1 fruit fly cellular context compared by ENCODE assay signal in the genomic region with DNA sequence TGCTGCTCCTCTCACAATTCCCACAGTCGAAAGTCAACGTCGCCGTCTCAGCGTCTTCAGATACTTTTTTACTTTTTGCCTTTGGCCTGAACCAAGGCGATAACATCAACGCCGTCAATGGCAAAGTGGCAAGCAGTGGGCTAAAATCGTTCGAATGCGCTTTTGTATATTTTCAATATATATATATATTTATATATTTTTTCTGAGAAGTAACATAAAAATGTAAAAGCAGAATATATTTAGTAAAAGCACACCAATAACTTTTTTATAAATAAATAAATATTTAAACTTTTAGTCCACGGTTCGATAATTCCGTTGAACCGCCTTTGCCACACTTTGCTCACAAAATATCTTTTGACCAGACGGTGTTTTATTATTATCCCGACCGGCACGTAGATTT.
TF ChIP-seq lines count a peak whose summit lies in the region.

No protein-coding gene starts in this region.

TF ChIP-seq in whole organism, embryonic, 481 proteins besides CTCF, POLR2A, EP300 and RAD21 (continued from another document):
- TF ChIP-seq CG12391 (tag; optimal IDR thresholded peaks at IDR 0.05; lab: Kevin White, UChicago), result no peak
- TF ChIP-seq CG6683 (GFP tag; optimal IDR thresholded peaks at IDR 0.05; lab: Kevin White, UChicago), result no peak
- TF ChIP-seq CG1024 (GFP tag; IDR thresholded peaks at IDR 0.05; lab: Robert Waterston, UW), result no peak
- TF ChIP-seq Sox102F (GFP tag; optimal IDR thresholded peaks at IDR 0.05; lab: Kevin White, UChicago), result peak; percentile 8
- TF ChIP-seq Ssrp (tag; optimal IDR thresholded peaks at IDR 0.05; lab: Kevin White, UChicago), result no peak
- no peak for TF ChIP-seq CG42726 (GFP tag; IDR thresholded peaks at IDR 0.05; lab: Robert Waterston, UW; ENCODE audit: partially characterized antibody)
- TF ChIP-seq Hsf (GFP tag; optimal IDR thresholded peaks at IDR 0.05; lab: Kevin White, UChicago), result no peak
- no peak for TF ChIP-seq CG11085 (GFP tag; IDR thresholded peaks at IDR 0.05; lab: Robert Waterston, UW)
- TF ChIP-seq lola (GFP tag; optimal IDR thresholded peaks at IDR 0.05; lab: Kevin White, UChicago), result no peak
- no peak for TF ChIP-seq tap (tag; optimal IDR thresholded peaks at IDR 0.05; lab: Kevin White, UChicago)
- no peak for TF ChIP-seq twi (tag; optimal IDR thresholded peaks at IDR 0.05; lab: Kevin White, UChicago)
- no peak for TF ChIP-seq bab2 (GFP tag; optimal IDR thresholded peaks at IDR 0.05; lab: Kevin White, UChicago)
- peak in 1 of 2 experiments; percentile 11 for TF ChIP-seq Hr51 (GFP tag; optimal IDR thresholded peaks at IDR 0.05; lab: Kevin White, UChicago)
- TF ChIP-seq CG15601 (tag; optimal IDR thresholded peaks at IDR 0.05; lab: Kevin White, UChicago), result no peak
- TF ChIP-seq phol (tag; optimal IDR thresholded peaks at IDR 0.05; lab: Kevin White, UChicago), result no peak
- TF ChIP-seq CG31441 (GFP tag; IDR thresholded peaks at IDR 0.05; lab: Robert Waterston, UW), result 0 out of 2 replicates have a peak, but pooled peaks have one; percentile 23
- no peak for TF ChIP-seq ab (GFP tag; optimal IDR thresholded peaks at IDR 0.05; lab: Kevin White, UChicago)
- TF ChIP-seq Mad (GFP tag; optimal IDR thresholded peaks at IDR 0.05; lab: Kevin White, UChicago), result no peak
- no peak for TF ChIP-seq cwo (GFP tag; optimal IDR thresholded peaks at IDR 0.05; lab: Kevin White, UChicago)
- TF ChIP-seq Taf1 (GFP tag; IDR thresholded peaks at IDR 0.05; lab: Robert Waterston, UW), result no peak
- TF ChIP-seq CG4854 (GFP tag; optimal IDR thresholded peaks at IDR 0.05; lab: Kevin White, UChicago), result no peak
- TF ChIP-seq NK7.1 (GFP tag; optimal IDR thresholded peaks at IDR 0.05; lab: Kevin White, UChicago), result no peak
- TF ChIP-seq CG31224 (GFP tag; IDR thresholded peaks at IDR 0.05; lab: Robert Waterston, UW), result no peak
- no peak for TF ChIP-seq Hmr (GFP tag; optimal IDR thresholded peaks at IDR 0.05; lab: Kevin White, UChicago)
- no peak for TF ChIP-seq CG33213 (GFP tag; optimal IDR thresholded peaks at IDR 0.05; lab: Kevin White, UChicago)
- TF ChIP-seq jumu (GFP tag; optimal IDR thresholded peaks at IDR 0.05; lab: Kevin White, UChicago), result no peak
- TF ChIP-seq Med (GFP tag; lab: Kevin White, UChicago), result peak; percentile 5
- no peak for TF ChIP-seq Poxn (GFP tag; IDR thresholded peaks at IDR 0.05; lab: Robert Waterston, UW)
- no peak for TF ChIP-seq PHDP (tag; optimal IDR thresholded peaks at IDR 0.05; lab: Kevin White, UChicago)
- TF ChIP-seq gcm (GFP tag; optimal IDR thresholded peaks at IDR 0.05; lab: Kevin White, UChicago), result no peak
- no peak for TF ChIP-seq CG14860 (GFP tag; IDR thresholded peaks at IDR 0.05; lab: Robert Waterston, UW; ENCODE audit: partially characterized antibody)
- no peak for TF ChIP-seq sisA (GFP tag; IDR thresholded peaks at IDR 0.05; lab: Robert Waterston, UW)
- TF ChIP-seq ato (GFP tag; IDR thresholded peaks at IDR 0.05; lab: Robert Waterston, UW; ENCODE audit: partially characterized antibody), result no peak
- no peak for TF ChIP-seq chm (GFP tag; IDR thresholded peaks at IDR 0.05; lab: Robert Waterston, UW)
- no peak for TF ChIP-seq CG32772 (GFP tag; IDR thresholded peaks at IDR 0.05; lab: Robert Waterston, UW)
- TF ChIP-seq gcm2 (GFP tag; optimal IDR thresholded peaks at IDR 0.05; lab: Kevin White, UChicago), result no peak
- no peak for TF ChIP-seq wor (GFP tag; IDR thresholded peaks at IDR 0.05; lab: Robert Waterston, UW)
- no peak for TF ChIP-seq Lhr (GFP tag; optimal IDR thresholded peaks at IDR 0.05; lab: Kevin White, UChicago)
- no peak for TF ChIP-seq Dfd (GFP tag; optimal IDR thresholded peaks at IDR 0.05; lab: Kevin White, UChicago)
- TF ChIP-seq CG8359 (GFP tag; optimal IDR thresholded peaks at IDR 0.05; lab: Kevin White, UChicago; ENCODE audit: borderline replicate concordance), result no peak
- no peak for TF ChIP-seq ranshi (GFP tag; IDR thresholded peaks at IDR 0.05; lab: Robert Waterston, UW)
- TF ChIP-seq Sox100B (GFP tag; optimal IDR thresholded peaks at IDR 0.05; lab: Kevin White, UChicago), result no peak
- TF ChIP-seq Pdp1 (GFP tag; optimal IDR thresholded peaks at IDR 0.05; lab: Kevin White, UChicago), result no peak
- TF ChIP-seq CG7928 (GFP tag; optimal IDR thresholded peaks at IDR 0.05; lab: Kevin White, UChicago), result no peak
- TF ChIP-seq CG2712 (tag; optimal IDR thresholded peaks at IDR 0.05; lab: Kevin White, UChicago), result peak; percentile 13
- no peak for TF ChIP-seq nerfin-2 (GFP tag; IDR thresholded peaks at IDR 0.05; lab: Robert Waterston, UW; ENCODE audit: partially characterized antibody)
- no peak for TF ChIP-seq CG1792 (GFP tag; optimal IDR thresholded peaks at IDR 0.05; lab: Kevin White, UChicago)
- TF ChIP-seq zfh2 (GFP tag; optimal IDR thresholded peaks at IDR 0.05; lab: Kevin White, UChicago), result no peak
- TF ChIP-seq CG7786 (GFP tag; optimal IDR thresholded peaks at IDR 0.05; lab: Kevin White, UChicago), result no peak
- TF ChIP-seq NC2α (GFP tag; optimal IDR thresholded peaks at IDR 0.05; lab: Kevin White, UChicago), result no peak
- TF ChIP-seq HmgZ (tag; optimal IDR thresholded peaks at IDR 0.05; lab: Kevin White, UChicago), result no peak
- no peak for TF ChIP-seq NC2β (GFP tag; optimal IDR thresholded peaks at IDR 0.05; lab: Kevin White, UChicago)
- TF ChIP-seq CG13424 (tag; optimal IDR thresholded peaks at IDR 0.05; lab: Kevin White, UChicago), result no peak
- TF ChIP-seq fd3F (GFP tag; optimal IDR thresholded peaks at IDR 0.05; lab: Kevin White, UChicago), result no peak
- TF ChIP-seq CG12071 (GFP tag; optimal IDR thresholded peaks at IDR 0.05; lab: Kevin White, UChicago), result no peak
- TF ChIP-seq CG18262 (tag; optimal IDR thresholded peaks at IDR 0.05; lab: Kevin White, UChicago), result no peak
- no peak for TF ChIP-seq CG6813 (GFP tag; optimal IDR thresholded peaks at IDR 0.05; lab: Kevin White, UChicago)
- no peak for TF ChIP-seq CG10565 (GFP tag; optimal IDR thresholded peaks at IDR 0.05; lab: Kevin White, UChicago)
- no peak for TF ChIP-seq Usf (GFP tag; optimal IDR thresholded peaks at IDR 0.05; lab: Kevin White, UChicago)
- peak; percentile 54; the same call in 1 of the 2 replicates for TF ChIP-seq Xrp1 (GFP tag; IDR thresholded peaks at IDR 0.05; lab: Robert Waterston, UW)
- no peak for TF ChIP-seq CrebB (tag; optimal IDR thresholded peaks at IDR 0.05; lab: Kevin White, UChicago)
- no peak for TF ChIP-seq Gug (GFP tag; IDR thresholded peaks at IDR 0.05; lab: Robert Waterston, UW)
- no peak for TF ChIP-seq bcd (GFP tag; optimal IDR thresholded peaks at IDR 0.05; lab: Kevin White, UChicago)
- TF ChIP-seq CG17612 (GFP tag; IDR thresholded peaks at IDR 0.05; lab: Robert Waterston, UW), result no peak
- TF ChIP-seq E2f2 (GFP tag; IDR thresholded peaks at IDR 0.05; lab: Robert Waterston, UW), result no peak
- TF ChIP-seq CG32532 (GFP tag; IDR thresholded peaks at IDR 0.05; lab: Robert Waterston, UW), result no peak
- no peak for TF ChIP-seq tx (GFP tag; optimal IDR thresholded peaks at IDR 0.05; lab: Kevin White, UChicago)
